Worm (Caenorhabditis elegans): ENCODE data around the gene ztf-7.

DNA sequence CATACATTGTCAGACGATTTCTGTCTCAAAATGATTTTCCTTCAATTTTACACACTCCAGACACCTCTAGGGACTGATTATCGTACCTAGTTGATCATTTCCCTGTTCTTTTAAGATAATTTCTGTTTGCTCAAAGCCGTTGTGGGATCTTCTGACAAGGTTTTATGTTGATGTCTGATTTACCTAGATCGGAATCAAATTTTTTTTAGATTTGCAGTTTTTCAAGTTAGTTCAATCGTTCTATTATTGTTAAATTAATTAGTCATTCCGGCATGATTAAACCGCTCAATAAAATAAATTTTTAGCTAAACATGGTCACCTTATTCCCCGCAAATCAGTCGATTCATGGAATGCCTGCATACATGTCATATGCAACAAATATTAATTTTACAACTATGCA lies 24.0 kb upstream of the ztf-7 start, which contains the start of gene sru-30:
- TF ChIP-seq klf-2 (GFP tag; conservative IDR thresholded peaks at IDR 0.05) = no peak
- no peak for TF ChIP-seq ztf-23 (GFP tag; IDR thresholded peaks at IDR 0.05)

All from whole organism, midembryonic.